Worm (Caenorhabditis elegans) whole organism, L2 larva: ENCODE data around the gene kvs-5.

ENCODE experiments used
- C34F6.9 ChIP-seq: fragments of 150-350 bp; optimal IDR thresholded peaks from 2 replicates; lab custom pipeline; 2014; ENCODE audit warnings: missing biosample characterization, missing genetic modification characterization
- F13H6.1 ChIP-seq: sonication (generic microtip); optimal IDR thresholded peaks from 2 replicates; lab custom pipeline; 2016; ENCODE audit warnings: missing genetic modification characterization, missing compliant biosample characterization
- R02D3.7 ChIP-seq: fragments of 150-350 bp; optimal IDR thresholded peaks from 2 replicates; lab custom pipeline; 2014; ENCODE audit warnings: missing biosample characterization, missing genetic modification characterization
- Y55F3AM.14 ChIP-seq: fragments of 200-800 bp; sonication (Bioruptor generic); optimal IDR thresholded peaks from 2 replicates; lab custom pipeline; 2018; ENCODE audit warnings: mild to moderate bottlenecking, missing genetic modification characterization, missing compliant biosample characterization
- ZK546.5 ChIP-seq: sonication (generic microtip); optimal IDR thresholded peaks from 2 replicates; lab custom pipeline; 2017; ENCODE audit warnings: missing biosample characterization, missing genetic modification characterization
- aly-2 ChIP-seq: fragments of 150-350 bp; optimal IDR thresholded peaks from 2 replicates; lab custom pipeline; 2014; ENCODE audit warnings: missing biosample characterization, missing genetic modification characterization
- ama-1 ChIP-seq: fragments of 150-350 bp; optimal IDR thresholded peaks from 2 replicates; lab custom pipeline; 2018; ENCODE audit warnings: inconsistent platforms
- blmp-1 ChIP-seq: sonication (generic microtip); optimal IDR thresholded peaks from 2 replicates; lab custom pipeline; 2017; ENCODE audit warnings: missing genetic modification characterization, mild to moderate bottlenecking, missing compliant biosample characterization, antibody characterized with exemption, moderate library complexity; ENCODE audit not compliant: insufficient read depth
- ceh-16 ChIP-seq: fragments of 150-350 bp; optimal IDR thresholded peaks from 2 replicates; lab custom pipeline; 2014; ENCODE audit warnings: missing biosample characterization, missing genetic modification characterization
- crh-2 ChIP-seq: sonication (generic microtip); optimal IDR thresholded peaks from 2 replicates; lab custom pipeline; 2017; ENCODE audit warnings: missing biosample characterization, missing genetic modification characterization
- dmd-4 ChIP-seq: sonication (generic microtip); optimal IDR thresholded peaks from 2 replicates; lab custom pipeline; 2017; ENCODE audit warnings: missing biosample characterization, missing genetic modification characterization
- egl-27 ChIP-seq: sonication (generic microtip); optimal IDR thresholded peaks from 3 replicates; lab custom pipeline; 2017; ENCODE audit warnings: missing biosample characterization, missing genetic modification reagents, missing genetic modification characterization
- elt-1 ChIP-seq: fragments of 150-350 bp; optimal IDR thresholded peaks from 2 replicates; lab custom pipeline; 2014; ENCODE audit warnings: missing biosample characterization, missing genetic modification characterization
- elt-3 ChIP-seq: sonication (generic microtip); optimal IDR thresholded peaks from 2 replicates; lab custom pipeline; 2017; ENCODE audit warnings: missing biosample characterization, missing genetic modification characterization
- fos-1 ChIP-seq: fragments of 150-350 bp; optimal IDR thresholded peaks from 2 replicates; lab custom pipeline; 2014; ENCODE audit warnings: missing biosample characterization, missing genetic modification characterization
- gmeb-1 ChIP-seq: fragments of 150-350 bp; optimal IDR thresholded peaks from 2 replicates; lab custom pipeline; 2014; ENCODE audit warnings: missing biosample characterization, missing genetic modification characterization
- lin-11 ChIP-seq: fragments of 150-350 bp; sonication (generic microtip); optimal IDR thresholded peaks from 2 replicates; lab custom pipeline; 2014; ENCODE audit warnings: missing biosample characterization, missing genetic modification characterization, inconsistent platforms, mixed read lengths
- lin-13 ChIP-seq: fragments of 150-350 bp; optimal IDR thresholded peaks from 2 replicates; lab custom pipeline; 2014; ENCODE audit warnings: missing biosample characterization, missing genetic modification reagents, missing genetic modification characterization
- lin-39 ChIP-seq: fragments of 150-350 bp; optimal IDR thresholded peaks from 2 replicates; lab custom pipeline; 2014; ENCODE audit warnings: missing biosample characterization, missing genetic modification reagents, missing genetic modification characterization
- lsy-2 ChIP-seq, 2 experiments: fragments of 150-350 bp in 1 of 2; sonication (generic microtip) in 1 of 2; optimal IDR thresholded peaks; 2 replicates each; lab custom pipeline; 2014 to 2017; ENCODE audit warnings: missing biosample characterization in 2 of 2, missing genetic modification characterization in 2 of 2
- mab-5 ChIP-seq: fragments of 150-350 bp; optimal IDR thresholded peaks from 2 replicates; lab custom pipeline; 2014; ENCODE audit warnings: missing biosample characterization, missing genetic modification characterization
- mbf-1 ChIP-seq: sonication (generic microtip); optimal IDR thresholded peaks from 2 replicates; lab custom pipeline; 2017; ENCODE audit warnings: missing biosample characterization, missing genetic modification characterization
- nhr-10 ChIP-seq: sonication (generic microtip); optimal IDR thresholded peaks from 2 replicates; lab custom pipeline; 2017; ENCODE audit warnings: missing biosample characterization, missing genetic modification characterization
- nhr-12 ChIP-seq: fragments of 150-350 bp; optimal IDR thresholded peaks from 2 replicates; lab custom pipeline; 2014; ENCODE audit warnings: missing biosample characterization, missing genetic modification characterization
- nhr-129 ChIP-seq: fragments of 150-350 bp; optimal IDR thresholded peaks from 2 replicates; lab custom pipeline; 2014; ENCODE audit warnings: missing biosample characterization, missing genetic modification characterization
- nhr-21 ChIP-seq: fragments of 150-350 bp; optimal IDR thresholded peaks from 2 replicates; lab custom pipeline; 2014; ENCODE audit warnings: missing biosample characterization, missing genetic modification characterization
- nhr-237 ChIP-seq: fragments of 150-350 bp; optimal IDR thresholded peaks from 2 replicates; lab custom pipeline; 2014; ENCODE audit warnings: missing biosample characterization, missing genetic modification characterization
- nhr-25 ChIP-seq: fragments of 150-350 bp; sonication (generic microtip); optimal IDR thresholded peaks from 3 replicates; lab custom pipeline; 2014; ENCODE audit warnings: missing biosample characterization, missing genetic modification characterization
- nhr-6 ChIP-seq: fragments of 150-350 bp; optimal IDR thresholded peaks from 2 replicates; lab custom pipeline; 2014; ENCODE audit warnings: missing biosample characterization, missing genetic modification characterization
- nhr-77 ChIP-seq: fragments of 150-350 bp; optimal IDR thresholded peaks from 2 replicates; lab custom pipeline; 2014; ENCODE audit warnings: missing biosample characterization, missing genetic modification characterization
- peb-1 ChIP-seq: fragments of 150-350 bp; optimal IDR thresholded peaks from 2 replicates; lab custom pipeline; 2014; ENCODE audit warnings: missing biosample characterization, missing genetic modification characterization
- sem-4 ChIP-seq: fragments of 150-350 bp; optimal IDR thresholded peaks from 2 replicates; lab custom pipeline; 2014; ENCODE audit warnings: missing biosample characterization, missing genetic modification reagents, missing genetic modification characterization
- skn-1 ChIP-seq: sonication (generic microtip); optimal IDR thresholded peaks from 2 replicates; lab custom pipeline; 2017; ENCODE audit warnings: missing biosample characterization, missing genetic modification characterization
- sma-3 ChIP-seq: sonication (generic microtip); optimal IDR thresholded peaks from 2 replicates; lab custom pipeline; 2016; ENCODE audit warnings: missing genetic modification reagents, missing genetic modification characterization, missing compliant biosample characterization
- sma-9 ChIP-seq, 2 experiments: fragments of 150-350 bp in 1 of 2; sonication (generic microtip) in 1 of 2; optimal IDR thresholded peaks; 2 replicates each; lab custom pipeline; 2014 to 2016; ENCODE audit warnings: missing genetic modification characterization in 2 of 2, mild to moderate bottlenecking in 1 of 2, missing biosample characterization in 1 of 2, missing compliant biosample characterization in 1 of 2, missing genetic modification reagents in 1 of 2, moderate library complexity in 1 of 2
- snpc-4 ChIP-seq: fragments of 150-350 bp; optimal IDR thresholded peaks from 2 replicates; lab custom pipeline; 2014; ENCODE audit warnings: missing biosample characterization, missing genetic modification characterization
- unc-39 ChIP-seq: fragments of 150-350 bp; optimal IDR thresholded peaks from 2 replicates; lab custom pipeline; 2014; ENCODE audit warnings: missing biosample characterization, missing genetic modification characterization
- unc-55 ChIP-seq: fragments of 150-350 bp; sonication (generic microtip); optimal IDR thresholded peaks from 3 replicates; lab custom pipeline; 2014; ENCODE audit warnings: missing biosample characterization, missing genetic modification reagents, missing genetic modification characterization
- zag-1 ChIP-seq: fragments of 150-350 bp; optimal IDR thresholded peaks from 2 replicates; lab custom pipeline; 2014; ENCODE audit warnings: missing biosample characterization, missing genetic modification characterization
- ztf-1 ChIP-seq: fragments of 200-800 bp; sonication (Bioruptor generic); conservative IDR thresholded peaks from 2 replicates; pipeline ENCODE4 v1.3.6; 2022; ENCODE audit warnings: missing genetic modification characterization, missing compliant biosample characterization
- ztf-4 ChIP-seq: fragments of 150-350 bp; optimal IDR thresholded peaks from 2 replicates; lab custom pipeline; 2014; ENCODE audit warnings: missing biosample characterization, missing genetic modification characterization

The kvs-5 gene

DNA sequence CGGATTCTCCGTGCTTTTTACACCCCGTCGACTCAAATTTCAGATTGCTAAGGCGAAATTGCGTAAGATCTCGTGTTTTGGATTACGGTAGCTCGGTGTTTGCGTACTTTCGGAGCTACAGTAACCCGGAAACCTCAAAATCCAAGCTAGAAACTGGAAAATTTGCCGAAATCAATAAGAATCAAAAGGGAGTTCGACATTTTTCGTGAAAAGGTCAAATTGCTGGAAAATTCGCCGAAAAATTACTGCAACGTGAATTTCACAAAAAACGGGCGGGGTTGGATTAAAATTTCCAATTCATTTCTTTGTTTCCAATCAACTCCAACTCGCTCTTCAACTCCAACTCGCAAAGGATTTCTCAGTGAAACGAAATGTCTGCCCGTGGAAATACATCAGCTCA lies 51.2 kb downstream of the kvs-5 start, which contains the start of gene F56B3.6:
TSS of gene F56B3.6 (plus strand) at position 301 of the 400 bp plus-strand sequence.
- TF ChIP-seq ceh-16 (tag; lab: Kevin White, UChicago) (no peak), dmd-4 (tag; lab: Kevin White, UChicago) (no peak), elt-1 (tag; lab: Kevin White, UChicago) (no peak), ama-1 (lab: Kevin White, UChicago) (no peak), snpc-4 (tag; lab: Kevin White, UChicago) (no peak), blmp-1 (tag; lab: Kevin White, UChicago) (no peak), ZK546.5 (no peak), elt-3 (tag; lab: Kevin White, UChicago) (no peak), C34F6.9 (no peak), nhr-6 (tag; lab: Kevin White, UChicago) (no peak), mbf-1 (tag; lab: Kevin White, UChicago) (no peak)

DNA sequence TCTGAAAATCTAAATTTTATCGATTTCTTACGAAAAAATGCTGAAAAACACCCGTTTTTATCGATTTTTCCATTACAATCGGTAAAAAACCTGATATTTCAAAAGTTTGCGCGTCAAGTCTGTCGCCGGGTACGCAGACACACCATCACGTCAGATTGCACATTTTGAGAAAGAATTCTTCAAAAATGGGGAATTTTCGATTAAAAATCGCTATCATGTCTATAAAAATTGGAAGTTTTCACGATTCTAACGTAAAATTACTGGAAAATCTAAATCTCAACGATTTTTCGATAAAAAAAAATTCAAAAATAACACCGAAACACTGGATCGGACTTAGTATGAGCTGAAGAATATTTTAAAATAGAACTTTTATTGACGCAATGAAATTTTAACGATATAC lies 57.7 kb downstream of the kvs-5 start, which contains the start of gene F56B3.4:
TSS of gene F56B3.4 (minus strand) at position 1 of the 400 bp plus-strand sequence.
- TF ChIP-seq sma-3 (no peak), nhr-10 (tag; lab: Kevin White, UChicago) (no peak), zag-1 (no peak), lin-39 (tag; lab: Kevin White, UChicago) (no peak), ztf-4 (no peak), elt-3 (tag; lab: Kevin White, UChicago) (no peak), mab-5 (tag; lab: Kevin White, UChicago) (no peak), nhr-6 (tag; lab: Kevin White, UChicago) (no peak), crh-2 (tag; lab: Kevin White, UChicago) (no peak), sem-4 (tag; lab: Kevin White, UChicago) (no peak), nhr-237 (no peak), nhr-77 (tag; lab: Kevin White, UChicago) (no peak), sma-9 (GFP tag; optimal IDR thresholded peaks at IDR 0.05; lab: Kevin White, UChicago) (no peak), sma-9 (tag; optimal IDR thresholded peaks at IDR 0.05; lab: Kevin White, UChicago) (no peak), aly-2 (tag; lab: Kevin White, UChicago) (no peak), unc-39 (no peak)

- TF ChIP-seq unc-55 (GFP tag; lab: Kevin White, UChicago) (no peak), nhr-10 (tag; lab: Kevin White, UChicago) (no peak), lin-11 (no peak), nhr-77 (tag; lab: Kevin White, UChicago) (no peak), snpc-4 (tag; lab: Kevin White, UChicago) (no peak), R02D3.7 (no peak), peb-1 (tag; lab: Kevin White, UChicago) (no peak), elt-3 (tag; lab: Kevin White, UChicago) (no peak), blmp-1 (tag; lab: Kevin White, UChicago) (no peak), lin-39 (tag; lab: Kevin White, UChicago) (no peak)
Measured at ce11 chrIV:795383-795872, 58.9 kb downstream of the kvs-5 start, which contains the start of gene skr-18. Gene skr-18 (minus strand): TSS chrIV:795433.

- TF ChIP-seq nhr-25 (tag; lab: Kevin White, UChicago) (peak; percentile 66), lin-13 (peak; percentile 80), Y55F3AM.14 (peak; percentile 50), peb-1 (tag; lab: Kevin White, UChicago) (no peak), ztf-1 (GFP tag; lab: Robert Waterston, UW) (no peak), F13H6.1 (tag; lab: Kevin White, UChicago) (peak; percentile 68), lin-11 (no peak), skn-1 (tag; lab: Kevin White, UChicago) (peak; percentile 26), nhr-129 (tag; lab: Kevin White, UChicago) (peak; percentile 39), gmeb-1 (peak; percentile 78), sma-3 (peak; percentile 94), snpc-4 (tag; lab: Kevin White, UChicago) (peak; percentile 26), dmd-4 (tag; lab: Kevin White, UChicago) (no peak), blmp-1 (tag; lab: Kevin White, UChicago) (no peak), crh-2 (tag; lab: Kevin White, UChicago) (peak; percentile 56), nhr-21 (peak; percentile 13), unc-55 (GFP tag; lab: Kevin White, UChicago) (peak; percentile 87), fos-1 (tag; lab: Kevin White, UChicago) (peak; percentile 44), egl-27 (tag; lab: Kevin White, UChicago) (peak; percentile 32), ceh-16 (tag; lab: Kevin White, UChicago) (peak; percentile 25), ztf-4 (peak; percentile 1), C34F6.9 (peak; percentile 91), unc-39 (no peak), elt-3 (tag; lab: Kevin White, UChicago) (no peak), nhr-6 (tag; lab: Kevin White, UChicago) (peak; percentile 43), nhr-10 (tag; lab: Kevin White, UChicago) (peak; percentile 37), lsy-2 (tag; optimal IDR thresholded peaks at IDR 0.05; lab: Kevin White, UChicago) (peak; percentile 48 to 88), sem-4 (tag; lab: Kevin White, UChicago) (no peak), nhr-12 (tag; lab: Kevin White, UChicago) (no peak)
Measured at ce11 chrIV:796521-797073, 60.0 kb downstream of the kvs-5 start, which contains the start of the genes F56B3.11 and ech-5. Gene F56B3.11 (minus strand): TSS chrIV:796571. Gene ech-5 (plus strand): TSS chrIV:797023.
